Fruit fly (Drosophila melanogaster) whole organism, embryonic: ENCODE data around the gene amn.

Experiments
- Abd-B ChIP-seq: fragments of 200-800 bp; sonication (Bioruptor generic); optimal IDR thresholded peaks from 2 replicates; lab custom pipeline; 2018; ENCODE audit warnings: missing biosample characterization, mild to moderate bottlenecking, missing genetic modification characterization, moderate library complexity
- Bteb2 ChIP-seq: fragments of 200-800 bp; sonication (Bioruptor generic); optimal IDR thresholded peaks from 2 replicates; lab custom pipeline; 2016; ENCODE audit warnings: missing biosample characterization, missing genetic modification characterization
- CG10147 ChIP-seq: fragments of 200-800 bp; sonication (Bioruptor generic); optimal IDR thresholded peaks from 2 replicates; lab custom pipeline; 2019; ENCODE audit warnings: missing biosample characterization, mild to moderate bottlenecking, missing genetic modification characterization, moderate library complexity
- CG10462 ChIP-seq: fragments of 200-800 bp; sonication (Bioruptor generic); optimal IDR thresholded peaks from 2 replicates; lab custom pipeline; 2016; ENCODE audit warnings: missing biosample characterization, missing genetic modification characterization
- CG12659 ChIP-seq: fragments of 200-800 bp; sonication (Bioruptor generic); optimal IDR thresholded peaks from 3 replicates; lab custom pipeline; 2017; ENCODE audit warnings: mild to moderate bottlenecking, missing biosample characterization, missing genetic modification reagents, missing genetic modification characterization
- CG13287 ChIP-seq: fragments of 200-800 bp; sonication (Bioruptor generic); IDR thresholded peaks from 2 replicates; pipeline ENCODE4 v1.3.6; 2022; ENCODE audit warnings: missing biosample characterization, missing genetic modification characterization; ENCODE audit not compliant: partially characterized antibody
- CG14965 ChIP-seq: fragments of 200-800 bp; sonication (Bioruptor generic); optimal IDR thresholded peaks from 2 replicates; lab custom pipeline; 2016; ENCODE audit warnings: missing biosample characterization, missing genetic modification characterization, borderline replicate concordance
- CG15479 ChIP-seq: fragments of 200-800 bp; sonication (Bioruptor generic); optimal IDR thresholded peaks from 3 replicates; lab custom pipeline; 2019; ENCODE audit warnings: missing biosample characterization, mild to moderate bottlenecking, missing genetic modification characterization, moderate library complexity
- CG17328 ChIP-seq: fragments of 200-800 bp; sonication (Bioruptor generic); IDR thresholded peaks from 2 replicates; pipeline ENCODE4 v1.3.6; 2022; ENCODE audit warnings: missing biosample characterization, missing genetic modification characterization
- CG17361 ChIP-seq: fragments of 200-800 bp; sonication (Bioruptor generic); IDR thresholded peaks from 3 replicates; pipeline ENCODE4 v1.3.6; 2022; ENCODE audit warnings: missing biosample characterization, missing genetic modification characterization
- CG2116 ChIP-seq: fragments of 200-800 bp; sonication (Bioruptor generic); optimal IDR thresholded peaks from 3 replicates; lab custom pipeline; 2018; ENCODE audit warnings: missing biosample characterization, mild to moderate bottlenecking, missing genetic modification characterization
- CG2875 ChIP-seq: fragments of 200-800 bp; sonication (Bioruptor generic); optimal IDR thresholded peaks from 2 replicates; lab custom pipeline; 2017; ENCODE audit warnings: missing biosample characterization, mild to moderate bottlenecking, missing genetic modification characterization, missing genetic modification reagents
- CG3407 ChIP-seq: fragments of 200-800 bp; sonication (Bioruptor generic); optimal IDR thresholded peaks from 2 replicates; lab custom pipeline; 2018; ENCODE audit warnings: missing biosample characterization, mild to moderate bottlenecking, missing genetic modification characterization
- CG34422 ChIP-seq: fragments of 200-800 bp; sonication (Bioruptor generic); IDR thresholded peaks from 3 replicates; pipeline ENCODE4 v1.3.6; 2022; ENCODE audit warnings: missing biosample characterization, missing genetic modification characterization
- CG4328 ChIP-seq: fragments of 200-800 bp; sonication (Bioruptor generic); optimal IDR thresholded peaks from 3 replicates; lab custom pipeline; 2017; ENCODE audit warnings: missing biosample characterization, missing genetic modification reagents, missing genetic modification characterization
- CG4424 ChIP-seq: fragments of 200-800 bp; sonication (Bioruptor generic); optimal IDR thresholded peaks from 3 replicates; lab custom pipeline; 2016; ENCODE audit warnings: missing biosample characterization, missing genetic modification characterization
- CG4617 ChIP-seq: fragments of 200-800 bp; sonication (Bioruptor generic); optimal IDR thresholded peaks from 3 replicates; lab custom pipeline; 2016; ENCODE audit warnings: missing biosample characterization, missing genetic modification characterization, borderline replicate concordance
- CG8388 ChIP-seq: fragments of 200-800 bp; sonication (Bioruptor generic); optimal IDR thresholded peaks from 2 replicates; lab custom pipeline; 2019; ENCODE audit warnings: missing biosample characterization, mild to moderate bottlenecking, missing genetic modification characterization, moderate library complexity
- CG8924 ChIP-seq: fragments of 200-800 bp; optimal IDR thresholded peaks from 3 replicates; lab custom pipeline; 2019; ENCODE audit warnings: missing biosample characterization, mild to moderate bottlenecking, missing genetic modification characterization, moderate library complexity
- Dip2 ChIP-seq: fragments of 200-800 bp; sonication (Bioruptor generic); IDR thresholded peaks from 2 replicates; pipeline ENCODE4 v1.3.6; 2022; ENCODE audit warnings: missing biosample characterization, missing genetic modification characterization
- Elba2 ChIP-seq: fragments of 200-800 bp; sonication (Bioruptor generic); optimal IDR thresholded peaks from 3 replicates; lab custom pipeline; 2016; ENCODE audit warnings: missing biosample characterization, missing genetic modification characterization
- HLH3B ChIP-seq: fragments of 200-800 bp; sonication (Bioruptor generic); IDR thresholded peaks from 2 replicates; pipeline ENCODE4 v1.3.6; 2022; ENCODE audit warnings: missing biosample characterization, missing genetic modification characterization
- MBD-R2 ChIP-seq: fragments of 200-800 bp; sonication (Bioruptor generic); IDR thresholded peaks from 2 replicates; pipeline ENCODE4 v1.3.6; 2022; ENCODE audit warnings: missing biosample characterization, missing genetic modification characterization
- Med ChIP-seq: fragments of 200-800 bp; sonication (Bioruptor generic); peaks from one replicate; lab custom pipeline; 2016; ENCODE audit warnings: missing biosample characterization, missing genetic modification characterization, mild to moderate bottlenecking, inconsistent platforms, moderate library complexity
- Meics ChIP-seq: fragments of 200-800 bp; sonication (Bioruptor generic); optimal IDR thresholded peaks from 2 replicates; lab custom pipeline; 2017; ENCODE audit warnings: missing biosample characterization, mild to moderate bottlenecking, missing genetic modification characterization
- Side ChIP-seq: fragments of 200-800 bp; sonication (Bioruptor generic); optimal IDR thresholded peaks from 2 replicates; lab custom pipeline; 2016; ENCODE audit warnings: missing biosample characterization, missing genetic modification characterization
- abd-A ChIP-seq: fragments of 200-800 bp; sonication (Bioruptor generic); optimal IDR thresholded peaks from 3 replicates; lab custom pipeline; 2019; ENCODE audit warnings: missing biosample characterization, mild to moderate bottlenecking, missing genetic modification characterization, moderate library complexity
- br ChIP-seq: fragments of >200 bp; optimal IDR thresholded peaks from 2 replicates; lab custom pipeline; 2017
- cg ChIP-seq: fragments of 200-800 bp; sonication (Bioruptor generic); optimal IDR thresholded peaks from 3 replicates; lab custom pipeline; 2019; ENCODE audit warnings: missing biosample characterization, mild to moderate bottlenecking, missing genetic modification characterization, moderate library complexity
- chinmo ChIP-seq: fragments of 200-800 bp; sonication (Bioruptor generic); IDR thresholded peaks from 4 replicates; pipeline ENCODE4 v1.3.6; 2022; ENCODE audit warnings: missing biosample characterization, missing genetic modification characterization; ENCODE audit not compliant: partially characterized antibody
- disco-r ChIP-seq: fragments of 200-800 bp; sonication (Bioruptor generic); optimal IDR thresholded peaks from 2 replicates; lab custom pipeline; 2016; ENCODE audit warnings: missing biosample characterization, missing genetic modification characterization
- eve ChIP-seq, 2 experiments: fragments of >200 bp; optimal IDR thresholded peaks; 2 replicates each; lab custom pipeline; 2017; ENCODE audit warnings: missing biosample characterization in 2 of 2, missing genetic modification characterization in 2 of 2
- gce ChIP-seq: fragments of 200-800 bp; sonication (Bioruptor generic); IDR thresholded peaks from 3 replicates; pipeline ENCODE4 v1.3.6; 2022; ENCODE audit warnings: missing biosample characterization, missing genetic modification characterization
- ham ChIP-seq: fragments of 200-800 bp; sonication (Bioruptor generic); IDR thresholded peaks from 2 replicates; pipeline ENCODE4 v1.3.6; 2022; ENCODE audit warnings: missing biosample characterization, missing genetic modification characterization
- hkb ChIP-seq, 2 experiments: fragments of 200-800 bp in 1 of 2; fragments of >200 bp in 1 of 2; sonication (Bioruptor generic) in 1 of 2; IDR thresholded peaks in 1 of 2; optimal IDR thresholded peaks in 1 of 2; 2 replicates each; pipeline versions ENCODE4 v1.3.6 to Lab custom; 2017 to 2022; ENCODE audit warnings: missing biosample characterization in 1 of 2, missing genetic modification characterization in 1 of 2
- insv ChIP-seq, 2 experiments: fragments of 200-800 bp; sonication (Bioruptor generic); optimal IDR thresholded peaks; 3 replicates each; lab custom pipeline; 2016 to 2018; ENCODE audit warnings: missing biosample characterization in 2 of 2, missing genetic modification characterization in 2 of 2
- jigr1 ChIP-seq: fragments of 200-800 bp; sonication (Bioruptor generic); IDR thresholded peaks from 3 replicates; pipeline ENCODE4 v1.3.6; 2022; ENCODE audit warnings: missing biosample characterization, missing genetic modification characterization
- lola ChIP-seq, 3 experiments: fragments of >200 bp in 2 of 3; fragments of 200-800 bp in 1 of 3; sonication (Bioruptor generic) in 1 of 3; optimal IDR thresholded peaks; 2 replicates each; lab custom pipeline; 2017 to 2019; ENCODE audit warnings: missing biosample characterization in 3 of 3, missing genetic modification characterization in 3 of 3, mild to moderate bottlenecking in 1 of 3, moderate library complexity in 1 of 3
- nerfin-2 ChIP-seq: fragments of 200-800 bp; sonication (Bioruptor generic); IDR thresholded peaks from 2 replicates; pipeline ENCODE4 v1.3.6; 2022; ENCODE audit warnings: missing biosample characterization, missing genetic modification characterization; ENCODE audit not compliant: partially characterized antibody
- pita ChIP-seq: fragments of 200-800 bp; sonication (Bioruptor generic); optimal IDR thresholded peaks from 2 replicates; lab custom pipeline; 2017; ENCODE audit warnings: missing biosample characterization, mild to moderate bottlenecking, missing genetic modification characterization
- ro ChIP-seq: fragments of 200-800 bp; sonication (Bioruptor generic); IDR thresholded peaks from 2 replicates; pipeline ENCODE4 v1.3.6; 2022; ENCODE audit warnings: missing biosample characterization, missing genetic modification characterization
- sd ChIP-seq: fragments of 200-800 bp; sonication (Bioruptor generic); optimal IDR thresholded peaks from 3 replicates; lab custom pipeline; 2018; ENCODE audit warnings: missing biosample characterization, mild to moderate bottlenecking, missing genetic modification characterization, moderate library complexity
- seq ChIP-seq: fragments of 200-800 bp; sonication (Bioruptor generic); IDR thresholded peaks from 2 replicates; pipeline ENCODE4 v1.3.6; 2022; ENCODE audit warnings: missing biosample characterization, missing genetic modification characterization
- slbo ChIP-seq: fragments of 200-800 bp; sonication (Bioruptor generic); IDR thresholded peaks from 2 replicates; pipeline ENCODE4 v1.3.6; 2022; ENCODE audit warnings: missing biosample characterization, missing genetic modification characterization
- slou ChIP-seq: fragments of 200-800 bp; sonication (Bioruptor generic); optimal IDR thresholded peaks from 3 replicates; lab custom pipeline; 2016; ENCODE audit warnings: missing biosample characterization, missing genetic modification characterization
- sna ChIP-seq: fragments of 200-800 bp; sonication (Bioruptor generic); IDR thresholded peaks from 2 replicates; pipeline ENCODE4 v1.3.6; 2022; ENCODE audit warnings: missing biosample characterization, missing genetic modification characterization; ENCODE audit not compliant: partially characterized antibody
- tna ChIP-seq: fragments of 200-800 bp; sonication (Bioruptor generic); IDR thresholded peaks from 2 replicates; pipeline ENCODE4 v1.3.6; 2022; ENCODE audit warnings: missing biosample characterization, missing genetic modification characterization; ENCODE audit not compliant: partially characterized antibody
- tx ChIP-seq: fragments of 200-800 bp; sonication (Bioruptor generic); optimal IDR thresholded peaks from 2 replicates; lab custom pipeline; 2016; ENCODE audit warnings: missing biosample characterization, missing genetic modification characterization

Gene amn

dm6 chrX:19866145-19866972, 23.5 kb downstream of the amn start, which contains the start of gene Hers (continued):
- TF ChIP-seq CG8924 (tag; lab: Kevin White, UChicago) (peak; percentile 5), eve (GFP tag; optimal IDR thresholded peaks at IDR 0.05; lab: Kevin White, UChicago) (no peak), pita (GFP tag; lab: Kevin White, UChicago) (peak; percentile 24), chinmo (GFP tag; lab: Robert Waterston, UW) (peak; percentile 3; the same call in 1 of the 4 replicates), Abd-B (peak; percentile 7), CG2875 (GFP tag; lab: Kevin White, UChicago) (no peak), jigr1 (GFP tag; lab: Robert Waterston, UW) (no peak), nerfin-2 (GFP tag; lab: Robert Waterston, UW) (0 out of 2 replicates have a peak, but pooled peaks have one; percentile 68), CG10147 (no peak), seq (GFP tag; lab: Robert Waterston, UW) (0 out of 2 replicates have a peak, but pooled peaks have one; percentile 12), ham (GFP tag; lab: Robert Waterston, UW) (no peak), CG17361 (no peak), tna (GFP tag; lab: Robert Waterston, UW) (no peak), br (lab: Kevin White, UChicago) (no peak), CG14965 (GFP tag; lab: Kevin White, UChicago) (no peak), CG4328 (no peak), CG17328 (no peak), ro (GFP tag; lab: Robert Waterston, UW) (no peak), CG4617 (GFP tag; lab: Kevin White, UChicago) (peak; percentile 75), Med (GFP tag; lab: Kevin White, UChicago) (no peak), slbo (GFP tag; lab: Robert Waterston, UW) (0 out of 2 replicates have a peak, but pooled peaks have one; percentile 26), HLH3B (no peak), CG8388 (GFP tag; lab: Kevin White, UChicago) (no peak), CG13287 (GFP tag; lab: Robert Waterston, UW) (no peak), abd-A (tag; lab: Kevin White, UChicago) (peak; percentile 52), slou (GFP tag; lab: Kevin White, UChicago) (no peak), CG10462 (GFP tag; lab: Kevin White, UChicago) (no peak), Bteb2 (no peak), gce (GFP tag; lab: Robert Waterston, UW) (no peak), sna (GFP tag; lab: Robert Waterston, UW) (no peak), lola (GFP tag; optimal IDR thresholded peaks at IDR 0.05; lab: Kevin White, UChicago) (no peak), hkb (optimal IDR thresholded peaks at IDR 0.05; lab: Kevin White, UChicago) (no peak), hkb (GFP tag; IDR thresholded peaks at IDR 0.05; lab: Robert Waterston, UW) (no peak), CG12659 (GFP tag; lab: Kevin White, UChicago) (peak; percentile 42), CG15479 (GFP tag; lab: Kevin White, UChicago) (peak; percentile 40), CG4424 (GFP tag; lab: Kevin White, UChicago) (no peak), cg (GFP tag; lab: Kevin White, UChicago) (peak; percentile 96), CG3407 (GFP tag; lab: Kevin White, UChicago) (no peak), disco-r (GFP tag; lab: Kevin White, UChicago) (no peak), insv (GFP tag; optimal IDR thresholded peaks at IDR 0.05; lab: Kevin White, UChicago) (peak in 1 of 2 experiments; percentile 65), CG2116 (no peak), Side (GFP tag; lab: Kevin White, UChicago) (no peak), Elba2 (peak; percentile 92), CG34422 (GFP tag; lab: Robert Waterston, UW) (peak; percentile 36; the same call in 1 of the 3 replicates), Dip2 (GFP tag; lab: Robert Waterston, UW) (no peak), sd (peak; percentile 1), MBD-R2 (no peak), Meics (GFP tag; lab: Kevin White, UChicago) (peak; percentile 36), tx (GFP tag; lab: Kevin White, UChicago) (no peak)
